Worm (Caenorhabditis elegans) whole organism, mixed stage, embryonic: Measurements from ENCODE around the gene F46B6.2.

ENCODE experiments used
- M03D4.4 ChIP-seq: sonication (generic microtip); optimal IDR thresholded peaks from 2 replicates; lab custom pipeline; 2017; ENCODE audit warnings: mild to moderate bottlenecking, missing genetic modification characterization, missing compliant biosample characterization
- bed-3 ChIP-seq: fragments of 200-800 bp; sonication (Bioruptor generic); optimal IDR thresholded peaks from 3 replicates; lab custom pipeline; 2018; ENCODE audit warnings: mild to moderate bottlenecking, missing genetic modification characterization, moderate library complexity, missing compliant biosample characterization
- blmp-1 ChIP-seq: fragments of 150-350 bp; optimal IDR thresholded peaks from 2 replicates; lab custom pipeline; 2014; ENCODE audit warnings: missing biosample characterization, missing genetic modification characterization
- ceh-39 ChIP-seq: fragments of 150-350 bp; optimal IDR thresholded peaks from 2 replicates; lab custom pipeline; 2014; ENCODE audit warnings: missing biosample characterization, missing genetic modification characterization
- ceh-43 ChIP-seq: fragments of 200-800 bp; sonication (Bioruptor generic); optimal IDR thresholded peaks from 2 replicates; lab custom pipeline; 2018; ENCODE audit warnings: mild to moderate bottlenecking, missing genetic modification characterization, moderate library complexity, missing compliant biosample characterization
- ceh-83 ChIP-seq: fragments of 200-800 bp; sonication (Bioruptor generic); optimal IDR thresholded peaks from 2 replicates; lab custom pipeline; 2018; ENCODE audit warnings: mild to moderate bottlenecking, missing genetic modification characterization, missing compliant biosample characterization
- ces-1 ChIP-seq: fragments of 150-350 bp; optimal IDR thresholded peaks from 2 replicates; lab custom pipeline; 2014; ENCODE audit warnings: missing biosample characterization, missing genetic modification reagents, missing genetic modification characterization
- cnd-1 ChIP-seq: fragments of 200-800 bp; sonication (Bioruptor generic); optimal IDR thresholded peaks from 2 replicates; lab custom pipeline; 2018; ENCODE audit warnings: mild to moderate bottlenecking, missing genetic modification characterization, missing compliant biosample characterization
- drap-1 ChIP-seq: fragments of 200-800 bp; sonication (Bioruptor generic); optimal IDR thresholded peaks from 3 replicates; lab custom pipeline; 2018; ENCODE audit warnings: mild to moderate bottlenecking, missing genetic modification characterization, missing compliant biosample characterization
- elt-1 ChIP-seq: sonication (generic microtip); optimal IDR thresholded peaks from 2 replicates; lab custom pipeline; 2017; ENCODE audit warnings: missing genetic modification characterization, mild to moderate bottlenecking, missing compliant biosample characterization, antibody characterized with exemption, moderate library complexity, borderline replicate concordance; ENCODE audit not compliant: insufficient read depth
- elt-3 ChIP-seq: fragments of 150-350 bp; optimal IDR thresholded peaks from 2 replicates; lab custom pipeline; 2014; ENCODE audit warnings: missing biosample characterization, missing genetic modification characterization
- flh-1 ChIP-seq: fragments of 200-800 bp; sonication (Bioruptor generic); optimal IDR thresholded peaks from 2 replicates; lab custom pipeline; 2018; ENCODE audit warnings: mild to moderate bottlenecking, missing genetic modification characterization, moderate library complexity, missing compliant biosample characterization
- ham-2 ChIP-seq: fragments of 200-800 bp; sonication (Bioruptor generic); optimal IDR thresholded peaks from 2 replicates; lab custom pipeline; 2018; ENCODE audit warnings: mild to moderate bottlenecking, missing genetic modification characterization, missing compliant biosample characterization
- hlh-1 ChIP-seq: fragments of 150-350 bp; optimal IDR thresholded peaks from 2 replicates; lab custom pipeline; 2014; ENCODE audit warnings: missing biosample characterization, missing genetic modification reagents, missing genetic modification characterization
- lin-13 ChIP-seq: fragments of 150-350 bp; optimal IDR thresholded peaks from 2 replicates; lab custom pipeline; 2014; ENCODE audit warnings: missing biosample characterization, missing genetic modification characterization
- lin-32 ChIP-seq: fragments of 200-800 bp; sonication (Bioruptor generic); optimal IDR thresholded peaks from 2 replicates; lab custom pipeline; 2018; ENCODE audit warnings: mild to moderate bottlenecking, missing genetic modification characterization, missing compliant biosample characterization
- lsy-2 ChIP-seq: fragments of 150-350 bp; optimal IDR thresholded peaks from 2 replicates; lab custom pipeline; 2014; ENCODE audit warnings: missing biosample characterization, missing genetic modification characterization
- mab-5 ChIP-seq: fragments of 150-350 bp; optimal IDR thresholded peaks from 2 replicates; lab custom pipeline; 2014; ENCODE audit warnings: missing biosample characterization, missing genetic modification characterization
- mep-1 ChIP-seq: fragments of 150-350 bp; optimal IDR thresholded peaks from 2 replicates; lab custom pipeline; 2017; ENCODE audit warnings: missing biosample characterization, missing genetic modification reagents, missing genetic modification characterization, inconsistent platforms
- mls-2 ChIP-seq: sonication (generic microtip); optimal IDR thresholded peaks from 2 replicates; lab custom pipeline; 2016; ENCODE audit warnings: mild to moderate bottlenecking, missing genetic modification characterization, moderate library complexity, missing compliant biosample characterization
- nhr-12 ChIP-seq: fragments of 150-350 bp; optimal IDR thresholded peaks from 2 replicates; lab custom pipeline; 2014; ENCODE audit warnings: missing biosample characterization, missing genetic modification characterization
- nhr-2 ChIP-seq: fragments of 150-350 bp; optimal IDR thresholded peaks from 2 replicates; lab custom pipeline; 2014; ENCODE audit warnings: missing biosample characterization, missing genetic modification characterization
- nhr-237 ChIP-seq: fragments of 150-350 bp; optimal IDR thresholded peaks from 2 replicates; lab custom pipeline; 2014; ENCODE audit warnings: missing biosample characterization, missing genetic modification characterization
- nhr-28 ChIP-seq: fragments of 150-350 bp; optimal IDR thresholded peaks from 2 replicates; lab custom pipeline; 2014; ENCODE audit warnings: missing biosample characterization, missing genetic modification characterization
- nhr-76 ChIP-seq: sonication (generic microtip); optimal IDR thresholded peaks from 2 replicates; lab custom pipeline; 2017; ENCODE audit warnings: missing biosample characterization, missing genetic modification characterization
- pha-4 ChIP-seq: fragments of 150-350 bp; optimal IDR thresholded peaks from 2 replicates; lab custom pipeline; 2018; ENCODE audit warnings: missing biosample characterization, missing genetic modification reagents, missing genetic modification characterization
- sem-2 ChIP-seq: fragments of 200-800 bp; sonication (Bioruptor generic); optimal IDR thresholded peaks from 2 replicates; lab custom pipeline; 2018; ENCODE audit warnings: mild to moderate bottlenecking, missing genetic modification characterization, missing compliant biosample characterization
- snpc-4 ChIP-seq: fragments of 150-350 bp; optimal IDR thresholded peaks from 2 replicates; lab custom pipeline; 2014; ENCODE audit warnings: missing biosample characterization, missing genetic modification characterization
- sptf-1 ChIP-seq: sonication (generic microtip); optimal IDR thresholded peaks from 2 replicates; lab custom pipeline; 2017; ENCODE audit warnings: mild to moderate bottlenecking, missing genetic modification characterization, moderate library complexity, missing compliant biosample characterization
- tbx-8 ChIP-seq: fragments of 200-800 bp; sonication (Bioruptor generic); optimal IDR thresholded peaks from 2 replicates; lab custom pipeline; 2018; ENCODE audit warnings: mild to moderate bottlenecking, missing genetic modification characterization, moderate library complexity, missing compliant biosample characterization
- unc-120 ChIP-seq: sonication (generic microtip); optimal IDR thresholded peaks from 2 replicates; lab custom pipeline; 2017; ENCODE audit warnings: missing genetic modification characterization, missing compliant biosample characterization; ENCODE audit not compliant: poor library complexity, severe bottlenecking
- unc-39 ChIP-seq: fragments of 150-350 bp; optimal IDR thresholded peaks from 2 replicates; lab custom pipeline; 2014; ENCODE audit warnings: missing biosample characterization, missing genetic modification characterization
- unc-62 ChIP-seq: fragments of 150-350 bp; optimal IDR thresholded peaks from 2 replicates; lab custom pipeline; 2014; ENCODE audit warnings: missing biosample characterization, missing genetic modification reagents, missing genetic modification characterization
- zip-8 ChIP-seq: fragments of 150-350 bp; optimal IDR thresholded peaks from 2 replicates; lab custom pipeline; 2014; ENCODE audit warnings: missing biosample characterization, missing genetic modification characterization
- ztf-11 ChIP-seq: fragments of 150-350 bp; optimal IDR thresholded peaks from 2 replicates; lab custom pipeline; 2014; ENCODE audit warnings: missing biosample characterization, missing genetic modification characterization

The F46B6.2 gene

DNA sequence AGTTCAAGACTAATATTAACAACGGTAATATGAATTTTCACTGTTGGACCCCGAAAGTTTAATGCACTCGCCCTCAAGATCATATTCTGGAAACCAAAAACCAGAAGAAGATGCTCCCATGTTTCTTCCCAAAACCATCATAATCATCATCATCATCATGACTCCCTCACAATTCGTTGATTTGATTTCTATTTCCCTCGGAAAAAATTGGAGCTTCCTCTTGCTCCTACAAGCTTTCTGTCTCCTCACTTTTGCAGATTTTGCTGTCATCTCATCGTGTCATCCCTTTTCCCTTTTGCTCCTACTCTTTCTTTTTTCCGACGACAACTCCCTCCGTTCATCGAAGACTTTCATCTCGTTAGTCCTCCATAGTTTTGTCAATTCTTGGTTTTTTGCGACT lies at the start of gene F46B6.2:
Gene F46B6.2, plus strand, starts transcription at position 316 of the 400 bp plus-strand sequence.
- TF ChIP-seq ztf-11 (tag; lab: Kevin White, UChicago), result no peak
- TF ChIP-seq lin-13 (tag; lab: Kevin White, UChicago), result no peak
- no peak for TF ChIP-seq hlh-1 (tag; lab: Kevin White, UChicago)
- peak; percentile 99 for TF ChIP-seq ces-1 (GFP tag; lab: Kevin White, UChicago)
- TF ChIP-seq, all 35 proteins: peak for 1

DNA sequence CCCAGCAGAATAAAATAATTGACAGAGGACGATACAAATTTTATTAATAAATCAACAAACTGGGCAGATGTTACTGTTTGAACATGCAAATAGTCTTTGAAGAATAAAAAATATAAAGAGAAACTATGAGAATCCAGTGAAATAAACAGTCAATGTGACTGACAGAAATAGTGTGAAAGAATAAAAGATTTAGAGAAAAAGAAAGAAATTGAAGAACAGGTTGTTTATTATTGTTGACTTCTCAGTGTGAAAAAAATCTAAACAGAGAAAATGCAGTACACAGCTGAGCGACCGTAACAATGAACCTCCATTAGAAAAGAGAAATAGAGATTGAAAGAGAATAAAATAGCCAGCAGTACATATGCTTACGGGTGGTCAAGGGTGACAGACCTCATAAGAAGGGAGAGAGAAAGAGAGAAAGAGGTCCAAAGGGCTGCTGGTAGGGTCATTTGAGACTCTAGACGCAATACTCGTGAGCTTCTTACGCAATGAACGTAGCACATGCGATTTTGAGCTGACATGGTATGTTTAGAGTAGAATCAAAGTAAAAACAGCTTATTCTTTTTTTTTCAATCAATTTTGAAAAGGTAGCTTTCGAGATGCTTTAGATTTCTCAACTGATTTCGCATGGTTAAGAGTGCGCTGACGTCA lies 47.9 kb upstream of the F46B6.2 start, which contains the start of gene slcr-46.3:
Gene slcr-46.3, minus strand, starts transcription at position 86 of the 651 bp plus-strand sequence.
- TF ChIP-seq lsy-2 (tag; lab: Kevin White, UChicago) (no peak), mep-1 (tag; lab: Kevin White, UChicago) (peak; percentile 17), unc-62 (peak; percentile 10), ztf-11 (tag; lab: Kevin White, UChicago) (no peak), ceh-83 (GFP tag; lab: Kevin White, UChicago) (no peak), blmp-1 (no peak), cnd-1 (tag; lab: Kevin White, UChicago) (no peak), M03D4.4 (tag; lab: Kevin White, UChicago) (peak; percentile 34), snpc-4 (tag; lab: Kevin White, UChicago) (no peak), mab-5 (tag; lab: Kevin White, UChicago) (peak; percentile 6), unc-120 (no peak), nhr-76 (tag; lab: Kevin White, UChicago) (no peak), nhr-237 (tag; lab: Kevin White, UChicago) (no peak), elt-1 (tag; lab: Kevin White, UChicago) (no peak), ceh-43 (GFP tag; lab: Kevin White, UChicago) (no peak), nhr-28 (tag; lab: Kevin White, UChicago) (no peak), elt-3 (tag; lab: Kevin White, UChicago) (no peak), mls-2 (tag; lab: Kevin White, UChicago) (no peak), nhr-12 (tag; lab: Kevin White, UChicago) (no peak), sptf-1 (no peak), drap-1 (GFP tag; lab: Kevin White, UChicago) (no peak), lin-13 (tag; lab: Kevin White, UChicago) (no peak), ces-1 (GFP tag; lab: Kevin White, UChicago) (no peak), lin-32 (GFP tag; lab: Kevin White, UChicago) (no peak), flh-1 (GFP tag; lab: Kevin White, UChicago) (no peak), bed-3 (GFP tag; lab: Kevin White, UChicago) (no peak), pha-4 (tag; lab: Kevin White, UChicago) (peak; percentile 43), hlh-1 (tag; lab: Kevin White, UChicago) (no peak), sem-2 (GFP tag; lab: Kevin White, UChicago) (no peak), ceh-39 (tag; lab: Kevin White, UChicago) (no peak), tbx-8 (no peak), ham-2 (GFP tag; lab: Kevin White, UChicago) (peak; percentile 32), nhr-2 (tag; lab: Kevin White, UChicago) (peak; percentile 64), unc-39 (tag; lab: Kevin White, UChicago) (no peak), zip-8 (tag; lab: Kevin White, UChicago) (peak; percentile 84)

DNA sequence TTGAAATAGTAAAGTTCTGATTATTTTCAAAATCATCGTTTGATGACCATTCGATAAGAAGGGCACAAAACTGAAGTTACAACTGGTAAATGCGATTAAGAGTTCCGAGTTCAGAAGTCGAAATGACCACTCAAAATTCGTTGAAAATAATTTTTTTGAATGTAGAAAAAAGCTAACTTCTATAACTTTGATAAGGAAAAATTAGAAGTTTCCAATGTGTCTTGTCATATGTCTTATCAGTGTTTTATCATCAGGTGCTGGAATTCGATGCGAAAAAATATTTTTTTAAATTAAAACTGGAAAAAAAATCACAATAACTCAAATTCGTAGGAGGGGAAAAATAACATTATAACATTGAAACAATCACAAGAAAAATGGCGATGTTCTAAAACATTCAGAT lies 46.4 kb upstream of the F46B6.2 start:
- TF ChIP-seq nhr-2 (tag; lab: Kevin White, UChicago), result no peak
- TF ChIP-seq nhr-76 (tag; lab: Kevin White, UChicago), result no peak
- TF ChIP-seq ceh-43 (GFP tag; lab: Kevin White, UChicago), result no peak
- no peak for TF ChIP-seq ham-2 (GFP tag; lab: Kevin White, UChicago)
- no peak for TF ChIP-seq lin-32 (GFP tag; lab: Kevin White, UChicago)
- no peak for TF ChIP-seq lin-13 (tag; lab: Kevin White, UChicago)
- no peak for TF ChIP-seq ces-1 (GFP tag; lab: Kevin White, UChicago)
- TF ChIP-seq drap-1 (GFP tag; lab: Kevin White, UChicago), result no peak
- TF ChIP-seq mls-2 (tag; lab: Kevin White, UChicago), result no peak
- TF ChIP-seq unc-39 (tag; lab: Kevin White, UChicago), result no peak
- TF ChIP-seq flh-1 (GFP tag; lab: Kevin White, UChicago), result no peak
- TF ChIP-seq mep-1 (tag; lab: Kevin White, UChicago), result no peak
- TF ChIP-seq pha-4 (tag; lab: Kevin White, UChicago), result no peak
- no peak for TF ChIP-seq zip-8 (tag; lab: Kevin White, UChicago)
- TF ChIP-seq elt-3 (tag; lab: Kevin White, UChicago), result no peak
- no peak for TF ChIP-seq unc-120
- TF ChIP-seq nhr-12 (tag; lab: Kevin White, UChicago), result no peak
- no peak for TF ChIP-seq sem-2 (GFP tag; lab: Kevin White, UChicago)
